Fruit fly (Drosophila melanogaster): ENCODE results near the gene CG1575.

dm6 chrX:8159754-8160153 is 42.9 kb downstream of the CG1575 start, which contains the start of gene CG15337:
- TF ChIP-seq psq (optimal IDR thresholded peaks at IDR 0.05) (no peak), pan (optimal IDR thresholded peaks at IDR 0.05) (no peak), usp (GFP tag; optimal IDR thresholded peaks at IDR 0.05) (no peak)
